Worm (Caenorhabditis elegans): ENCODE data around the gene F32D1.3.
"Not testable (repeated sequence)": the region's sequence is repeated elsewhere in the genome, so short reads cannot be mapped to it uniquely, and the experiment has no call there.

ce11 chrV:4336462-4336861 lies 24.9 kb downstream of the F32D1.3 start, which contains the start of gene irld-1:
- TF ChIP-seq W03F9.2, him-1, dao-5 (tag; optimal IDR thresholded peaks at IDR 0.05): not testable (repeated sequence)
